Fruit fly (Drosophila melanogaster) whole organism, prepupa: ENCODE measurements around the gene CG6878.

Experiments used
- Blimp-1 ChIP-seq: fragments of 200-800 bp; sonication (Bioruptor generic); optimal IDR thresholded peaks from 3 replicates; lab custom pipeline; 2017; ENCODE audit warnings: missing biosample characterization, missing genetic modification characterization, mild to moderate bottlenecking, moderate library complexity, missing genetic modification reagents
- CG10631 ChIP-seq: fragments of 200-800 bp; sonication (Bioruptor generic); optimal IDR thresholded peaks from 2 replicates; lab custom pipeline; 2016; ENCODE audit warnings: missing biosample characterization, missing genetic modification characterization
- CG11294 ChIP-seq: fragments of 200-800 bp; sonication (Bioruptor generic); IDR thresholded peaks from 2 replicates; pipeline ENCODE4 v1.3.6; 2022; ENCODE audit warnings: missing biosample characterization, missing genetic modification characterization
- CG11762 ChIP-seq: fragments of 200-800 bp; sonication (Bioruptor generic); optimal IDR thresholded peaks from 3 replicates; lab custom pipeline; 2016; ENCODE audit warnings: missing biosample characterization, missing genetic modification characterization; ENCODE audit not compliant: insufficient read depth
- CG11902 ChIP-seq: fragments of 200-800 bp; sonication (Bioruptor generic); optimal IDR thresholded peaks from 3 replicates; lab custom pipeline; 2016; ENCODE audit warnings: missing biosample characterization, missing genetic modification characterization
- CG15336 ChIP-seq: fragments of 200-800 bp; sonication (Bioruptor generic); IDR thresholded peaks from 2 replicates; pipeline ENCODE4 v1.3.6; 2022; ENCODE audit warnings: missing biosample characterization, missing genetic modification characterization
- CG1621 ChIP-seq: fragments of 200-800 bp; sonication (Bioruptor generic); optimal IDR thresholded peaks from 3 replicates; lab custom pipeline; 2018; ENCODE audit warnings: missing biosample characterization, mild to moderate bottlenecking, missing genetic modification characterization
- CG16779 ChIP-seq: fragments of 200-800 bp; sonication (Bioruptor generic); optimal IDR thresholded peaks from 3 replicates; lab custom pipeline; 2017; ENCODE audit warnings: missing biosample characterization, mild to moderate bottlenecking, missing genetic modification characterization
- CG3032 ChIP-seq: fragments of 200-800 bp; optimal IDR thresholded peaks from 2 replicates; lab custom pipeline; 2019; ENCODE audit warnings: missing biosample characterization, mild to moderate bottlenecking, missing genetic modification characterization, moderate library complexity
- CG31627 ChIP-seq: fragments of 200-800 bp; sonication (Bioruptor generic); optimal IDR thresholded peaks from 3 replicates; lab custom pipeline; 2016; ENCODE audit warnings: missing biosample characterization, missing genetic modification characterization
- CG32006 ChIP-seq: fragments of 200-800 bp; sonication (Bioruptor generic); optimal IDR thresholded peaks from 3 replicates; lab custom pipeline; 2017; ENCODE audit warnings: missing biosample characterization, mild to moderate bottlenecking, missing genetic modification characterization
- CG34406 ChIP-seq: fragments of 200-800 bp; sonication (Bioruptor generic); optimal IDR thresholded peaks from 3 replicates; lab custom pipeline; 2016; ENCODE audit warnings: missing biosample characterization, missing genetic modification characterization
- CG4318 ChIP-seq: fragments of 200-800 bp; sonication (Bioruptor generic); optimal IDR thresholded peaks from 3 replicates; lab custom pipeline; 2017; ENCODE audit warnings: missing biosample characterization, mild to moderate bottlenecking, missing genetic modification characterization
- CG6163 ChIP-seq: fragments of 200-800 bp; sonication (Bioruptor generic); IDR thresholded peaks from 3 replicates; pipeline ENCODE4 v1.3.6; 2022; ENCODE audit warnings: missing biosample characterization, missing genetic modification characterization
- CG6808 ChIP-seq: fragments of 200-800 bp; sonication (Bioruptor generic); optimal IDR thresholded peaks from 3 replicates; lab custom pipeline; 2017; ENCODE audit warnings: missing biosample characterization, missing genetic modification characterization, mild to moderate bottlenecking, moderate library complexity, missing genetic modification reagents
- CG6854 ChIP-seq: fragments of 200-800 bp; sonication (Bioruptor generic); optimal IDR thresholded peaks from 2 replicates; lab custom pipeline; 2017; ENCODE audit warnings: missing biosample characterization, mild to moderate bottlenecking, missing genetic modification characterization
- CG8319 ChIP-seq: fragments of 200-800 bp; sonication (Bioruptor generic); optimal IDR thresholded peaks from 3 replicates; lab custom pipeline; 2016; ENCODE audit warnings: missing biosample characterization, missing genetic modification characterization
- CG8632 ChIP-seq: fragments of 200-800 bp; sonication (Bioruptor generic); optimal IDR thresholded peaks from 3 replicates; lab custom pipeline; 2016; ENCODE audit warnings: missing biosample characterization, missing genetic modification characterization
- CG9139 ChIP-seq: fragments of 200-800 bp; sonication (Bioruptor generic); optimal IDR thresholded peaks from 3 replicates; lab custom pipeline; 2017; ENCODE audit warnings: missing biosample characterization, mild to moderate bottlenecking, missing genetic modification characterization
- Eip75B ChIP-seq: fragments of 200-800 bp; sonication (Bioruptor generic); optimal IDR thresholded peaks from 3 replicates; lab custom pipeline; 2016; ENCODE audit warnings: missing biosample characterization, missing genetic modification characterization
- Eip78C ChIP-seq: fragments of 200-800 bp; sonication (Bioruptor generic); peaks from one replicate; lab custom pipeline; 2016; ENCODE audit warnings: missing biosample characterization, missing genetic modification characterization
- Ets21C ChIP-seq: fragments of 200-800 bp; sonication (Bioruptor generic); optimal IDR thresholded peaks from 3 replicates; lab custom pipeline; 2016; ENCODE audit warnings: missing biosample characterization, missing genetic modification characterization
- Ets96B ChIP-seq: fragments of 200-800 bp; optimal IDR thresholded peaks from 2 replicates; lab custom pipeline; 2019; ENCODE audit warnings: missing biosample characterization, mild to moderate bottlenecking, missing genetic modification characterization, moderate library complexity
- Gug ChIP-seq: fragments of 200-800 bp; sonication (Bioruptor generic); IDR thresholded peaks from 2 replicates; pipeline ENCODE4 v1.3.6; 2022; ENCODE audit warnings: missing biosample characterization, missing genetic modification characterization
- Hr38 ChIP-seq: sonication (Bioruptor generic); optimal IDR thresholded peaks from 2 replicates; lab custom pipeline; 2016; ENCODE audit warnings: missing biosample characterization, missing genetic modification characterization
- Hr4 ChIP-seq: fragments of 200-800 bp; sonication (Bioruptor generic); optimal IDR thresholded peaks from 3 replicates; lab custom pipeline; 2016; ENCODE audit warnings: missing biosample characterization, missing genetic modification characterization
- Lpt ChIP-seq: fragments of 200-800 bp; sonication (Bioruptor generic); optimal IDR thresholded peaks from 3 replicates; lab custom pipeline; 2016; ENCODE audit warnings: missing biosample characterization, missing genetic modification characterization
- Met ChIP-seq: fragments of 200-800 bp; sonication (Bioruptor generic); optimal IDR thresholded peaks from 3 replicates; lab custom pipeline; 2016; ENCODE audit warnings: missing biosample characterization, missing genetic modification characterization
- OdsH ChIP-seq: fragments of 200-800 bp; sonication (Bioruptor generic); optimal IDR thresholded peaks from 3 replicates; lab custom pipeline; 2016; ENCODE audit warnings: missing biosample characterization, missing genetic modification characterization
- Sox102F ChIP-seq: fragments of 200-800 bp; sonication (Bioruptor generic); optimal IDR thresholded peaks from 2 replicates; lab custom pipeline; 2016; ENCODE audit warnings: missing biosample characterization, mild to moderate bottlenecking, missing genetic modification characterization
- Sox14 ChIP-seq: fragments of 200-800 bp; sonication (Bioruptor generic); optimal IDR thresholded peaks from 3 replicates; lab custom pipeline; 2016; ENCODE audit warnings: missing biosample characterization, missing genetic modification characterization
- cyc ChIP-seq: fragments of 200-800 bp; sonication (Bioruptor generic); optimal IDR thresholded peaks from 3 replicates; lab custom pipeline; 2016; ENCODE audit warnings: missing biosample characterization, missing genetic modification characterization
- dac ChIP-seq: fragments of 200-800 bp; sonication (Bioruptor generic); optimal IDR thresholded peaks from 2 replicates; lab custom pipeline; 2017; ENCODE audit warnings: missing biosample characterization, mild to moderate bottlenecking, missing genetic modification characterization
- dsx ChIP-seq: fragments of 200-800 bp; optimal IDR thresholded peaks from 3 replicates; lab custom pipeline; 2019; ENCODE audit warnings: missing biosample characterization, mild to moderate bottlenecking, missing genetic modification characterization, moderate library complexity; ENCODE audit not compliant: poor library complexity, severe bottlenecking
- eg ChIP-seq: fragments of 200-800 bp; sonication (Bioruptor generic); IDR thresholded peaks from 3 replicates; pipeline ENCODE4 v1.3.6; 2022; ENCODE audit warnings: missing biosample characterization, missing genetic modification characterization
- fd59A ChIP-seq: fragments of 200-800 bp; sonication (Bioruptor generic); optimal IDR thresholded peaks from 2 replicates; lab custom pipeline; 2017; ENCODE audit warnings: missing biosample characterization, mild to moderate bottlenecking, missing genetic modification characterization, missing genetic modification reagents
- fd85E ChIP-seq: fragments of 200-800 bp; sonication (Bioruptor generic); optimal IDR thresholded peaks from 3 replicates; lab custom pipeline; 2016; ENCODE audit warnings: missing biosample characterization, missing genetic modification characterization
- fkh ChIP-seq: fragments of 200-800 bp; sonication (Bioruptor generic); optimal IDR thresholded peaks from 3 replicates; lab custom pipeline; 2017; ENCODE audit warnings: missing biosample characterization, mild to moderate bottlenecking, missing genetic modification characterization, moderate library complexity
- lz ChIP-seq: fragments of 200-800 bp; sonication (Bioruptor generic); optimal IDR thresholded peaks from 3 replicates; lab custom pipeline; 2016; ENCODE audit warnings: missing biosample characterization, missing genetic modification characterization
- pdm3 ChIP-seq: fragments of 200-800 bp; sonication (Bioruptor generic); optimal IDR thresholded peaks from 3 replicates; lab custom pipeline; 2016; ENCODE audit warnings: missing biosample characterization, missing genetic modification characterization
- salr ChIP-seq, 2 experiments: fragments of 200-800 bp; sonication (Bioruptor generic); optimal IDR thresholded peaks; 3 replicates each; lab custom pipeline; 2016 to 2018; ENCODE audit warnings: missing biosample characterization in 2 of 2, missing genetic modification characterization in 2 of 2, mild to moderate bottlenecking in 1 of 2
- ss ChIP-seq, 2 experiments: fragments of 200-800 bp; sonication (Bioruptor generic); optimal IDR thresholded peaks; 2 replicates in 1 of 2; 3 replicates in 1 of 2; lab custom pipeline; 2017 to 2018; ENCODE audit warnings: mild to moderate bottlenecking in 2 of 2, missing biosample characterization in 2 of 2, missing genetic modification characterization in 2 of 2, moderate library complexity in 1 of 2
- svp ChIP-seq: fragments of 200-800 bp; sonication (Bioruptor generic); peaks from one replicate; lab custom pipeline; 2016; ENCODE audit warnings: missing biosample characterization, missing genetic modification characterization
- topi ChIP-seq: fragments of 200-800 bp; sonication (Bioruptor generic); optimal IDR thresholded peaks from 3 replicates; lab custom pipeline; 2016; ENCODE audit warnings: missing biosample characterization, missing genetic modification characterization
- vri ChIP-seq: fragments of 200-800 bp; sonication (Bioruptor generic); optimal IDR thresholded peaks from 3 replicates; lab custom pipeline; 2016; ENCODE audit warnings: missing biosample characterization, mild to moderate bottlenecking, missing genetic modification characterization

The CG6878 gene

DNA sequence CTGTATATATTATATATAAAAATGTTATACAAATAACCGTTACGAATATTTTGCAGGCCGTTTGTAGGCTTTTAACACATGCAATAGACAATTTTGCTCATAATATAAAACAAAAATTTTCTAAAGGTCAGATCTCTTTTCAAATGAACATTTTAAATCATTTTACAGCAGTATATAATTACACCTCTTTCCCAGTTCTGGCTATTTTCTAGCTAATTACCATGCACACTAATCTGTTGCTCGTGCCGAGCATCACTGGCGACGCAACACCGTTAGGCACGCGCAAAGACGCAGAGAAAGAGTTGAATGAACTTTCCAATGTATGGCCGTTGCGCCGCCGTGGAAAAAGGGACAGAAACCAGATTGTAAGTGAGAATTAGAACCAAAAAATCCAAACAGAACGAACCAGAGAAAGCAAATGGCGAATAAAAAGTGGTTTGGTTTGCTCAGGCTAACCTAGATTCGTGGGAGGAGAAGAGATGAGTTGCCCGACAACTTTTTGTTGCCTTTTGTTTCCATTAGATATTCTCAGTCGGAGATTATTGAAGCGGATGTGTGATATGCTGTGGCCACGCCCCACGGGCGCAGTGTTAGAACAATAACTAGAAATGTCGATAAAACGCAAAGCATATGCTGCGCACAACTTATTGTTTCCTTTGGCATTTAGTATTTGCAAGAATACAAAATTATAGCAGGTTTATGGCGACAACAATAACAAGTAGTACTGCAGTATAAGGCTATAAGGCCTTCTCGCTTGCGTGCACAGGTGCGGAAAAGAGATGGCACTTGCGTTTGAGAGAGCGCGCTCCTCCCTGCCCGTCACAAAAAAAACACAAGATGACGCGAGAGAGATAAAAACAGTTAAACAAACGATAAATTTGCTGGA, 20.3 kb upstream of the CG6878 start (continued):
- TF ChIP-seq CG10631 (GFP tag; lab: Kevin White, UChicago) (no peak), CG6854 (GFP tag; lab: Kevin White, UChicago) (no peak), Lpt (GFP tag; lab: Kevin White, UChicago) (peak; percentile 61), Ets21C (GFP tag; lab: Kevin White, UChicago) (no peak), CG11902 (GFP tag; lab: Kevin White, UChicago) (no peak), CG4318 (GFP tag; lab: Kevin White, UChicago) (no peak), CG6808 (no peak), Hr38 (GFP tag; lab: Kevin White, UChicago) (no peak), pdm3 (no peak), OdsH (GFP tag; lab: Kevin White, UChicago) (no peak), Blimp-1 (GFP tag; lab: Kevin White, UChicago) (no peak), cyc (GFP tag; lab: Kevin White, UChicago) (no peak), CG8319 (GFP tag; lab: Kevin White, UChicago) (no peak)

DNA sequence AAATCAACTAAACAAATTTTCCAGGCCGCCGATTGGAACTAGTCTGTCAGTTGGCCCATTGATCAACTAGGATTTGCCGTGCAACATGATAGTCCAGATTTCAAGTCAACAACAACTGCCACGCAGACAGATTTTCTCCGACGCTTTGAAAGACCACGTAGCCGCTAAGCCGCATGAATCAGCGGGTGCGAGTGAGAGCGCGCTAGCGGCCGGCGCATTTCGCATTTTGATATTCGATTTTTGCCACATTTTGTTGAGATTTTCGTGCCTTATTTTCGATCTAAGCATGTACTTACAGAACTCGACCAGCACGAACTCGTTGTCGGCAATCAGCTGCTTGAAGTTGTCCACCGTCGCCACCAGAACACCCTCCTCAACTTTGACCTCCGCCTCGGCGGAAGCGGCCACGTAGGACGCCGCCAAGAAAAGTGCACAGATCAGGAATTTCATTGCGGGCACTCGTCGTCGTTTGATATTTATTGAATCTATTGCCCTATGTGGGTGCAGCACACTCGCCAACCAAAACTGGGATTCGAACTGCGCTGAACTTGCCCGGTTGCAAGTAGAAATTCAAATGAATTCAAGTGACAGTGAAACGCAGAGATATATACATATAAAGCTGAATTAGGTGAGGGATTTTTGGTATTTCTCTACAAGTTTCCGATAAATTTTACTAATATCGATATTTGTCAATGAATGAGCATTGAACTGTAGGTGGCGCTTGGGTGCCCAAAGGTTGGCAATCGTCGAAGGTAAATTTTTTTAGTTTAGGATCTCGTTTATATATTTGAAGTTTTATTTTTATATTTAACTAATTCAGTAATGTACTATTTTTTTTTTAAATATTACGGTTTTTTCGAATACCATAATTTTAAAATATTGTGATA, 19.4 kb upstream of the CG6878 start, which contains the start of gene Pdi:
TSS of gene Pdi (minus strand) at position 837 of the 887 bp plus-strand sequence.
- TF ChIP-seq ss (GFP tag; optimal IDR thresholded peaks at IDR 0.05; lab: Kevin White, UChicago) (peak in 1 of 2 experiments; percentile 16), CG4318 (GFP tag; lab: Kevin White, UChicago) (no peak), CG11902 (GFP tag; lab: Kevin White, UChicago) (no peak), CG11762 (GFP tag; lab: Kevin White, UChicago) (no peak), salr (GFP tag; optimal IDR thresholded peaks at IDR 0.05; lab: Kevin White, UChicago) (no peak), CG6854 (GFP tag; lab: Kevin White, UChicago) (peak; percentile 41), Ets96B (tag; lab: Kevin White, UChicago) (no peak), CG32006 (GFP tag; lab: Kevin White, UChicago) (no peak), CG11294 (GFP tag; lab: Robert Waterston, UW) (no peak), Eip78C (GFP tag; lab: Kevin White, UChicago) (peak; percentile 81), topi (peak; percentile 53), Blimp-1 (GFP tag; lab: Kevin White, UChicago) (peak; percentile 9), eg (no peak; the same call in 2 of the 3 replicates), CG6163 (GFP tag; lab: Robert Waterston, UW) (peak; percentile 40; the same call in 2 of the 3 replicates), vri (GFP tag; lab: Kevin White, UChicago) (peak; percentile 57), Hr4 (GFP tag; lab: Kevin White, UChicago) (no peak), Gug (no peak), CG10631 (GFP tag; lab: Kevin White, UChicago) (no peak), dsx (peak; percentile 20), lz (GFP tag; lab: Kevin White, UChicago) (peak; percentile 16), dac (no peak), CG15336 (GFP tag; lab: Robert Waterston, UW) (peak; percentile 12; the same call in 1 of the 2 replicates), Sox102F (GFP tag; lab: Kevin White, UChicago) (peak; percentile 37), fd85E (GFP tag; lab: Kevin White, UChicago) (no peak), CG34406 (GFP tag; lab: Kevin White, UChicago) (no peak), fkh (GFP tag; lab: Kevin White, UChicago) (no peak), svp (GFP tag; lab: Kevin White, UChicago) (peak; percentile 82), Ets21C (GFP tag; lab: Kevin White, UChicago) (no peak), Eip75B (GFP tag; lab: Kevin White, UChicago) (peak; percentile 29), fd59A (GFP tag; lab: Kevin White, UChicago) (no peak), CG31627 (GFP tag; lab: Kevin White, UChicago) (no peak), CG8632 (no peak), CG16779 (tag; lab: Kevin White, UChicago) (peak; percentile 23), CG1621 (tag; lab: Kevin White, UChicago) (no peak), CG3032 (tag; lab: Kevin White, UChicago) (peak; percentile 20), CG8319 (GFP tag; lab: Kevin White, UChicago) (no peak), Sox14 (GFP tag; lab: Kevin White, UChicago) (no peak), CG9139 (GFP tag; lab: Kevin White, UChicago) (no peak), Met (GFP tag; lab: Kevin White, UChicago) (no peak)
